Worm (Caenorhabditis elegans) whole organism, L1 larva: ENCODE data around the gene Y59E9AL.36.
A peak's percentile ranks its signal among the peaks of the same experiment; 100 is the strongest.

Source experiments
- Y116A8C.19 ChIP-seq: sonication (generic microtip); optimal IDR thresholded peaks from 2 replicates; lab custom pipeline; 2016; ENCODE audit warnings: missing compliant biosample characterization, missing genetic modification characterization, borderline replicate concordance
- alr-1 ChIP-seq: fragments of 200-800 bp; sonication (Bioruptor generic); optimal IDR thresholded peaks from 2 replicates; lab custom pipeline; 2018; ENCODE audit warnings: borderline replicate concordance, mild to moderate bottlenecking, missing genetic modification characterization, missing compliant biosample characterization
- aly-2 ChIP-seq: fragments of 150-350 bp; optimal IDR thresholded peaks from 2 replicates; lab custom pipeline; 2014; ENCODE audit warnings: missing biosample characterization, missing genetic modification characterization
- ceh-88 ChIP-seq: fragments of 200-800 bp; sonication (Bioruptor generic); IDR thresholded peaks from 2 replicates; pipeline ENCODE4 v1.3.6; 2022; ENCODE audit warnings: missing genetic modification characterization, missing compliant biosample characterization
- dpl-1 ChIP-seq, 3 experiments: fragments of 150-350 bp in 2 of 3; sonication (generic microtip) in 1 of 3; optimal IDR thresholded peaks; 2 replicates each; lab custom pipeline; 2014 to 2017; ENCODE audit warnings: missing biosample characterization in 3 of 3, missing genetic modification characterization in 3 of 3, missing genetic modification reagents in 3 of 3
- efl-1 ChIP-seq, 4 experiments: fragments of 150-350 bp; optimal IDR thresholded peaks in 3 of 4; peaks in 1 of 4; 1 replicate in 1 of 4; 2 replicates in 3 of 4; lab custom pipeline; 2014; ENCODE audit warnings: missing biosample characterization in 2 of 4, missing genetic modification characterization in 2 of 4, missing genetic modification reagents in 2 of 4
- efl-3 ChIP-seq: fragments of 200-800 bp; sonication (Bioruptor generic); optimal IDR thresholded peaks from 2 replicates; lab custom pipeline; 2018; ENCODE audit warnings: mild to moderate bottlenecking, missing genetic modification characterization, missing compliant biosample characterization
- elt-2 ChIP-seq: sonication (generic microtip); optimal IDR thresholded peaks from 2 replicates; lab custom pipeline; 2016; ENCODE audit warnings: missing genetic modification characterization, mild to moderate bottlenecking, inconsistent platforms, missing compliant biosample characterization, missing genetic modification reagents
- ets-5 ChIP-seq: fragments of 200-800 bp; sonication (Bioruptor generic); IDR thresholded peaks from 2 replicates; pipeline ENCODE4 v1.3.6; 2022; ENCODE audit warnings: missing genetic modification characterization, missing compliant biosample characterization
- fkh-8 ChIP-seq: sonication (generic microtip); optimal IDR thresholded peaks from 2 replicates; lab custom pipeline; 2016; ENCODE audit warnings: mild to moderate bottlenecking, missing genetic modification characterization, missing compliant biosample characterization
- irx-1 ChIP-seq: sonication (generic microtip); optimal IDR thresholded peaks from 2 replicates; lab custom pipeline; 2016; ENCODE audit warnings: missing genetic modification characterization, missing compliant biosample characterization
- jun-1 ChIP-seq: fragments of 150-350 bp; optimal IDR thresholded peaks from 2 replicates; lab custom pipeline; 2014; ENCODE audit warnings: missing biosample characterization, missing genetic modification reagents, missing genetic modification characterization
- lin-13 ChIP-seq: fragments of 150-350 bp; optimal IDR thresholded peaks from 2 replicates; lab custom pipeline; 2014; ENCODE audit warnings: missing biosample characterization, missing genetic modification reagents, missing genetic modification characterization
- lin-35 ChIP-seq, 2 experiments: fragments of 150-350 bp; optimal IDR thresholded peaks; 2 replicates each; lab custom pipeline; 2014; ENCODE audit warnings: missing biosample characterization in 2 of 2, missing genetic modification characterization in 2 of 2, missing genetic modification reagents in 2 of 2
- lir-3 ChIP-seq: sonication (generic microtip); optimal IDR thresholded peaks from 2 replicates; lab custom pipeline; 2016; ENCODE audit warnings: mild to moderate bottlenecking, missing genetic modification characterization, moderate library complexity, missing compliant biosample characterization; ENCODE audit not compliant: poor library complexity
- mdl-1 ChIP-seq, 2 experiments: fragments of 150-350 bp; optimal IDR thresholded peaks; 2 replicates each; lab custom pipeline; 2014 to 2017; ENCODE audit warnings: missing biosample characterization in 2 of 2, missing genetic modification characterization in 2 of 2, inconsistent platforms in 1 of 2
- nhr-20 ChIP-seq: sonication (generic microtip); optimal IDR thresholded peaks from 2 replicates; lab custom pipeline; 2016; ENCODE audit warnings: mild to moderate bottlenecking, missing genetic modification characterization, missing compliant biosample characterization
- nhr-28 ChIP-seq: fragments of 150-350 bp; optimal IDR thresholded peaks from 2 replicates; lab custom pipeline; 2014; ENCODE audit warnings: missing biosample characterization, missing genetic modification characterization
- nhr-71 ChIP-seq: sonication (generic microtip); optimal IDR thresholded peaks from 2 replicates; lab custom pipeline; 2016; ENCODE audit warnings: mild to moderate bottlenecking, missing genetic modification characterization, moderate library complexity, missing compliant biosample characterization
- snu-23 ChIP-seq: sonication (generic microtip); optimal IDR thresholded peaks from 2 replicates; lab custom pipeline; 2016; ENCODE audit warnings: missing genetic modification characterization, missing compliant biosample characterization
- unc-62 ChIP-seq: fragments of 150-350 bp; optimal IDR thresholded peaks from 2 replicates; lab custom pipeline; 2014; ENCODE audit warnings: missing biosample characterization, missing genetic modification reagents, missing genetic modification characterization
- unc-98 ChIP-seq: fragments of 200-800 bp; sonication (Bioruptor generic); IDR thresholded peaks from 2 replicates; pipeline ENCODE4 v1.3.6; 2022; ENCODE audit warnings: missing genetic modification characterization, missing compliant biosample characterization
- zag-1 ChIP-seq: fragments of 150-350 bp; optimal IDR thresholded peaks from 2 replicates; lab custom pipeline; 2014; ENCODE audit warnings: missing biosample characterization, missing genetic modification characterization
- ztf-11 ChIP-seq, 2 experiments: sonication (generic microtip); optimal IDR thresholded peaks; 2 replicates each; lab custom pipeline; 2016 to 2017; ENCODE audit warnings: missing genetic modification characterization in 2 of 2, missing biosample characterization in 1 of 2, missing compliant biosample characterization in 1 of 2

Gene Y59E9AL.36

ce11 chrIV:5160171-5160570 lies 49.1 kb downstream of the Y59E9AL.36 start, which contains the start of the genes C24D10.6 and C24D10.4 (continued):
- TF ChIP-seq elt-2 (no peak), lir-3 (tag; lab: Kevin White, UChicago) (peak; percentile 44), Y116A8C.19 (tag; lab: Kevin White, UChicago) (no peak), nhr-28 (tag; lab: Kevin White, UChicago) (no peak)

ce11 chrIV:5157226-5157625 lies 52.1 kb downstream of the Y59E9AL.36 start, which contains the start of gene C24D10.49:
C24D10.49 (minus strand) TSS chrIV:5157326.
- TF ChIP-seq efl-1 (optimal IDR thresholded peaks at IDR 0.05; lab: Kevin White, UChicago), result no peak
- TF ChIP-seq efl-1 (GFP tag; optimal IDR thresholded peaks at IDR 0.05 in 1 of 2; lab: Kevin White, UChicago), result no peak
- no peak for TF ChIP-seq mdl-1 (tag; optimal IDR thresholded peaks at IDR 0.05; lab: Kevin White, UChicago)
- no peak for TF ChIP-seq irx-1 (tag; lab: Kevin White, UChicago)
- no peak for TF ChIP-seq lin-13 (GFP tag; lab: Kevin White, UChicago)
- no peak for TF ChIP-seq ceh-88
- TF ChIP-seq lin-35 (GFP tag; optimal IDR thresholded peaks at IDR 0.05; lab: Kevin White, UChicago), result no peak
- no peak for TF ChIP-seq nhr-71 (tag; lab: Kevin White, UChicago)
- TF ChIP-seq ztf-11 (tag; optimal IDR thresholded peaks at IDR 0.05; lab: Kevin White, UChicago), result no peak
- TF ChIP-seq unc-98, result no peak
- TF ChIP-seq zag-1 (tag; lab: Kevin White, UChicago), result no peak
- TF ChIP-seq alr-1 (tag; lab: Kevin White, UChicago), result no peak
- TF ChIP-seq aly-2, result no peak
- no peak for TF ChIP-seq dpl-1 (GFP tag; optimal IDR thresholded peaks at IDR 0.05; lab: Kevin White, UChicago)
- no peak for TF ChIP-seq unc-62 (GFP tag; lab: Kevin White, UChicago)
- TF ChIP-seq snu-23, result no peak
- no peak for TF ChIP-seq ets-5 (GFP tag; lab: Robert Waterston, UW)
- TF ChIP-seq efl-3 (GFP tag; lab: Kevin White, UChicago), result no peak
- TF ChIP-seq jun-1, result no peak
- TF ChIP-seq fkh-8, result no peak
- TF ChIP-seq nhr-20 (tag; lab: Kevin White, UChicago), result no peak
